Fruit fly (Drosophila melanogaster): Measurements from ENCODE around the gene Cpr65Ea.

Cpr65Ea gene

dm6 chr3L:7092904-7093303, 6.5 kb upstream of the Cpr65Ea start, which contains the start of gene Cpr65Ec:
TSS of gene Cpr65Ec (plus strand) at chr3L:7093204.
- TF ChIP-seq rn (GFP tag; IDR thresholded peaks at IDR 0.05): no peak
- no peak for TF ChIP-seq CG8159 (tag; optimal IDR thresholded peaks at IDR 0.05)
- TF ChIP-seq CG13204 (GFP tag; optimal IDR thresholded peaks at IDR 0.05): no peak
- TF ChIP-seq Ets98B (GFP tag; IDR thresholded peaks at IDR 0.05): no peak
- TF ChIP-seq EcR (GFP tag; optimal IDR thresholded peaks at IDR 0.05): no peak
- TF ChIP-seq CG4496 (GFP tag; IDR thresholded peaks at IDR 0.05): no peak
- no peak for TF ChIP-seq CG32121 (GFP tag; IDR thresholded peaks at IDR 0.05)
- no peak for TF ChIP-seq CG14655 (GFP tag; optimal IDR thresholded peaks at IDR 0.05)
- no peak for TF ChIP-seq gl (tag; optimal IDR thresholded peaks at IDR 0.05)
- no peak for TF ChIP-seq Pif1B (GFP tag; optimal IDR thresholded peaks at IDR 0.05)
- TF ChIP-seq CG34367 (tag; optimal IDR thresholded peaks at IDR 0.05): no peak
- no peak for TF ChIP-seq CG12605 (GFP tag; IDR thresholded peaks at IDR 0.05)
- TF ChIP-seq fd96Ca (GFP tag; IDR thresholded peaks at IDR 0.05): no peak
- no peak for TF ChIP-seq Pif1A (GFP tag; optimal IDR thresholded peaks at IDR 0.05)
- no peak for TF ChIP-seq CG9948 (tag; optimal IDR thresholded peaks at IDR 0.05)
- TF ChIP-seq CG15710 (tag; optimal IDR thresholded peaks at IDR 0.05): no peak

- TF ChIP-seq gl (tag; optimal IDR thresholded peaks at IDR 0.05) (no peak), CG14655 (GFP tag; optimal IDR thresholded peaks at IDR 0.05) (no peak), Pif1B (GFP tag; optimal IDR thresholded peaks at IDR 0.05) (no peak), Ets98B (GFP tag; IDR thresholded peaks at IDR 0.05) (no peak)
These were observed 5.0 kb upstream of the Cpr65Ea start for dm6 chr3L:7091331-7091904.

dm6 chr3L:7090764-7091163, 4.4 kb upstream of the Cpr65Ea start:
- TF ChIP-seq Ets98B (GFP tag; IDR thresholded peaks at IDR 0.05) (no peak), CG15710 (tag; optimal IDR thresholded peaks at IDR 0.05) (peak; percentile 7), Pif1A (GFP tag; optimal IDR thresholded peaks at IDR 0.05) (peak; percentile 45), CG10348 (GFP tag; IDR thresholded peaks at IDR 0.05) (no peak), CG12605 (GFP tag; IDR thresholded peaks at IDR 0.05) (no peak), CG32121 (GFP tag; IDR thresholded peaks at IDR 0.05) (no peak), CG8159 (tag; optimal IDR thresholded peaks at IDR 0.05) (peak; percentile 55), fd96Ca (GFP tag; IDR thresholded peaks at IDR 0.05) (no peak), Snoo (tag; optimal IDR thresholded peaks at IDR 0.05) (peak; percentile 5), CG34367 (tag; optimal IDR thresholded peaks at IDR 0.05) (peak; percentile 1), CG9948 (tag; optimal IDR thresholded peaks at IDR 0.05) (peak; percentile 44), CG8301 (tag; optimal IDR thresholded peaks at IDR 0.05) (peak; percentile 11), CG14655 (GFP tag; optimal IDR thresholded peaks at IDR 0.05) (peak; percentile 10), D1 (tag; optimal IDR thresholded peaks at IDR 0.05) (peak; percentile 28), CG17806 (tag; optimal IDR thresholded peaks at IDR 0.05) (peak; percentile 47), CG4496 (GFP tag; IDR thresholded peaks at IDR 0.05) (peak; percentile 26; the same call in 1 of the 3 replicates)

dm6 chr3L:7088687-7089086, 2.3 kb upstream of the Cpr65Ea start, which contains the start of gene Cpr65Eb:
TSS of gene Cpr65Eb (minus strand) at chr3L:7088787.
- no peak for TF ChIP-seq CG10348 (GFP tag; IDR thresholded peaks at IDR 0.05)
- TF ChIP-seq CG32121 (GFP tag; IDR thresholded peaks at IDR 0.05): no peak
- TF ChIP-seq CG9948 (tag; optimal IDR thresholded peaks at IDR 0.05): no peak
- TF ChIP-seq CG15710 (tag; optimal IDR thresholded peaks at IDR 0.05): no peak
- TF ChIP-seq gl (tag; optimal IDR thresholded peaks at IDR 0.05): no peak
- TF ChIP-seq CG13204 (GFP tag; optimal IDR thresholded peaks at IDR 0.05): no peak
- no peak for TF ChIP-seq CG8159 (tag; optimal IDR thresholded peaks at IDR 0.05)
- no peak for TF ChIP-seq rn (GFP tag; IDR thresholded peaks at IDR 0.05)
- TF ChIP-seq CG8301 (tag; optimal IDR thresholded peaks at IDR 0.05): no peak

- TF ChIP-seq CG17806 (tag; optimal IDR thresholded peaks at IDR 0.05) (peak; percentile 48), CG15710 (tag; optimal IDR thresholded peaks at IDR 0.05) (peak; percentile 49), CG8159 (tag; optimal IDR thresholded peaks at IDR 0.05) (peak; percentile 66), Ets98B (GFP tag; IDR thresholded peaks at IDR 0.05) (no peak), CG4496 (GFP tag; IDR thresholded peaks at IDR 0.05) (no peak), CG12605 (GFP tag; IDR thresholded peaks at IDR 0.05) (no peak), Pif1A (GFP tag; optimal IDR thresholded peaks at IDR 0.05) (no peak), D1 (tag; optimal IDR thresholded peaks at IDR 0.05) (no peak), EcR (GFP tag; optimal IDR thresholded peaks at IDR 0.05) (no peak), CG14655 (GFP tag; optimal IDR thresholded peaks at IDR 0.05) (peak; percentile 28), CG9948 (tag; optimal IDR thresholded peaks at IDR 0.05) (peak; percentile 38), rn (GFP tag; IDR thresholded peaks at IDR 0.05) (no peak)
These were observed 939 bp upstream of the Cpr65Ea start for dm6 chr3L:7087347-7087746.

- TF ChIP-seq CG34367 (tag; optimal IDR thresholded peaks at IDR 0.05) (no peak), CG12605 (GFP tag; IDR thresholded peaks at IDR 0.05) (no peak), Pif1B (GFP tag; optimal IDR thresholded peaks at IDR 0.05) (no peak), CG4496 (GFP tag; IDR thresholded peaks at IDR 0.05) (no peak), CG32121 (GFP tag; IDR thresholded peaks at IDR 0.05) (no peak), CG15710 (tag; optimal IDR thresholded peaks at IDR 0.05) (no peak), CG8301 (tag; optimal IDR thresholded peaks at IDR 0.05) (no peak)
These were observed 315 bp downstream of the Cpr65Ea start for dm6 chr3L:7086093-7086492.

- no peak for TF ChIP-seq CG12605 (GFP tag; IDR thresholded peaks at IDR 0.05)
- no peak for TF ChIP-seq Snoo (tag; optimal IDR thresholded peaks at IDR 0.05)
- TF ChIP-seq CG9948 (tag; optimal IDR thresholded peaks at IDR 0.05): no peak
- 0 out of 3 replicates have a peak, but pooled peaks have one; percentile 19 for TF ChIP-seq CG4496 (GFP tag; IDR thresholded peaks at IDR 0.05)
- no peak for TF ChIP-seq CG8301 (tag; optimal IDR thresholded peaks at IDR 0.05)
These were observed 4.2 kb downstream of the Cpr65Ea start for dm6 chr3L:7082168-7082567.

Data from whole organism, pupa.